Fruit fly (Drosophila melanogaster) whole organism, embryonic: ENCODE results near the gene obe.

ENCODE experiments used
- CG34224 ChIP-seq: fragments of 200-800 bp; sonication (Bioruptor generic); IDR thresholded peaks from 3 replicates; pipeline ENCODE4 v1.3.6; 2022; ENCODE audit warnings: missing biosample characterization, missing genetic modification characterization; ENCODE audit not compliant: partially characterized antibody
- Sry-δ ChIP-seq: fragments of 200-800 bp; sonication (Bioruptor generic); optimal IDR thresholded peaks from 2 replicates; lab custom pipeline; 2016; ENCODE audit warnings: missing biosample characterization, missing genetic modification characterization
- cwo ChIP-seq: fragments of 200-800 bp; sonication (Bioruptor generic); optimal IDR thresholded peaks from 3 replicates; lab custom pipeline; 2017; ENCODE audit warnings: missing biosample characterization, missing genetic modification characterization, mild to moderate bottlenecking, moderate library complexity, missing genetic modification reagents
- psq ChIP-seq: fragments of 200-800 bp; sonication (Bioruptor generic); optimal IDR thresholded peaks from 2 replicates; lab custom pipeline; 2017; ENCODE audit warnings: missing biosample characterization, missing genetic modification characterization
- wor ChIP-seq: fragments of 200-800 bp; sonication (Bioruptor generic); IDR thresholded peaks from 2 replicates; pipeline ENCODE4 v1.3.6; 2022; ENCODE audit warnings: missing biosample characterization, missing genetic modification characterization

dm6 chr3R:15457386-15458011 is 28.4 kb upstream of the obe start:
- TF ChIP-seq psq (no peak), CG34224 (GFP tag; lab: Robert Waterston, UW) (no peak), Sry-δ (GFP tag; lab: Kevin White, UChicago) (no peak), wor (GFP tag; lab: Robert Waterston, UW) (no peak), cwo (no peak)
